Fruit fly (Drosophila melanogaster): ENCODE data around the gene grn.

grn gene

DNA sequence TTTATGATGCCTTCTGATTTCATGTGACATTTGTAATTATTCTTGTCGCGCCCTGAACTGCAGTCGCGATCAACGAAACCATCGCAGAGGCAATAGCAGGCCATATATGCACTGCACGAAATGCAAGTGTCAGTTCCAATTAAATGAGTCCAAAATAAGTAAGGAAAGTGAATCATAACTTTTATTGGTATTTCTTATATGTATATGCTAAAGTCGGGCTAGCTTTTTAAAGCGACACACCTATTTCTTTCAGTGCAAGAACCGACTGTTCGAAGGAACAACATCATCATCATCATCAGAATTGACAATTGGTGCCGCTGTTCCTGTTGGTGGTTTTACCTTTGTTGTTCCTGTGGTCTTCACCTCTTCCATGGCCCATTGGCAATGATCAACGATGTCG is 15.9 kb upstream of the grn start (continued):
- peak in 1 of 2 experiments; percentile 41 for TF ChIP-seq bsh (GFP tag; optimal IDR thresholded peaks at IDR 0.05)
- TF ChIP-seq Sin3A (optimal IDR thresholded peaks at IDR 0.05), result no peak
- peak; percentile 64; the same call in 1 of the 2 replicates for TF ChIP-seq ara (GFP tag; IDR thresholded peaks at IDR 0.05)
- TF ChIP-seq Optix (GFP tag; IDR thresholded peaks at IDR 0.05), result no peak
- no peak for TF ChIP-seq Kr (GFP tag; optimal IDR thresholded peaks at IDR 0.05)
- TF ChIP-seq CG1024 (GFP tag; IDR thresholded peaks at IDR 0.05), result 0 out of 2 replicates have a peak, but pooled peaks have one; percentile 39
- TF ChIP-seq org-1 (GFP tag; optimal IDR thresholded peaks at IDR 0.05), result no peak
- peak; percentile 59 for TF ChIP-seq CG17328 (GFP tag; IDR thresholded peaks at IDR 0.05)
- 0 out of 2 replicates have a peak, but pooled peaks have one; percentile 20 for TF ChIP-seq Drgx (GFP tag; IDR thresholded peaks at IDR 0.05)
- peak; percentile 56 for TF ChIP-seq CG10979 (tag; optimal IDR thresholded peaks at IDR 0.05)
- peak; percentile 24 for TF ChIP-seq CG13775 (GFP tag; optimal IDR thresholded peaks at IDR 0.05)
- TF ChIP-seq CG4404 (GFP tag; IDR thresholded peaks at IDR 0.05), result peak; percentile 79
- TF ChIP-seq Xbp1 (GFP tag; optimal IDR thresholded peaks at IDR 0.05), result peak; percentile 29
- TF ChIP-seq Hsf (GFP tag; optimal IDR thresholded peaks at IDR 0.05), result peak; percentile 37
- no peak for TF ChIP-seq CG3281 (GFP tag; optimal IDR thresholded peaks at IDR 0.05)
- TF ChIP-seq bcd (GFP tag; optimal IDR thresholded peaks at IDR 0.05), result no peak
- peak; percentile 71 for TF ChIP-seq CG1603 (tag; optimal IDR thresholded peaks at IDR 0.05)
- TF ChIP-seq lola (GFP tag; optimal IDR thresholded peaks at IDR 0.05), result peak in 1 of 3 experiments; percentile 62
- no peak for TF ChIP-seq schlank (tag; optimal IDR thresholded peaks at IDR 0.05)
- TF ChIP-seq CG10274 (GFP tag; optimal IDR thresholded peaks at IDR 0.05), result no peak
- TF ChIP-seq Xrp1 (GFP tag; IDR thresholded peaks at IDR 0.05), result 0 out of 2 replicates have a peak, but pooled peaks have one; percentile 12
- peak; percentile 31 for TF ChIP-seq nmo (GFP tag; optimal IDR thresholded peaks at IDR 0.05)
- no peak for TF ChIP-seq Awh (GFP tag; IDR thresholded peaks at IDR 0.05)
- peak; percentile 39 for TF ChIP-seq phol (tag; optimal IDR thresholded peaks at IDR 0.05)
- no peak for TF ChIP-seq Fer2 (tag; optimal IDR thresholded peaks at IDR 0.05)
- TF ChIP-seq HLHmδ (GFP tag; optimal IDR thresholded peaks at IDR 0.05), result no peak
- peak; percentile 41 for TF ChIP-seq CG16815 (GFP tag; optimal IDR thresholded peaks at IDR 0.05)
- peak; percentile 31 for TF ChIP-seq ac (GFP tag; optimal IDR thresholded peaks at IDR 0.05)
- TF ChIP-seq gsb (GFP tag; IDR thresholded peaks at IDR 0.05), result no peak
- peak; percentile 19 for TF ChIP-seq CG10267 (tag; optimal IDR thresholded peaks at IDR 0.05)
- peak; percentile 88 for TF ChIP-seq sens (GFP tag)
- peak; percentile 7 for TF ChIP-seq pum (GFP tag; optimal IDR thresholded peaks at IDR 0.05)
- peak; percentile 56 for TF ChIP-seq CG18262 (tag; optimal IDR thresholded peaks at IDR 0.05)
- peak; percentile 51 for TF ChIP-seq CG12391 (tag; optimal IDR thresholded peaks at IDR 0.05)
- no peak for TF ChIP-seq Lpt (GFP tag; optimal IDR thresholded peaks at IDR 0.05)
- TF ChIP-seq CG5180 (GFP tag; optimal IDR thresholded peaks at IDR 0.05), result no peak
- TF ChIP-seq Hey (tag; optimal IDR thresholded peaks at IDR 0.05), result no peak
- peak; percentile 57; the same call in 1 of the 2 replicates for TF ChIP-seq CG8765 (GFP tag; IDR thresholded peaks at IDR 0.05)
- peak; percentile 37 for TF ChIP-seq trem (tag; optimal IDR thresholded peaks at IDR 0.05)
- TF ChIP-seq CG6765 (GFP tag; optimal IDR thresholded peaks at IDR 0.05), result no peak
- peak; percentile 18 for TF ChIP-seq az2 (GFP tag; optimal IDR thresholded peaks at IDR 0.05)
- TF ChIP-seq pan (optimal IDR thresholded peaks at IDR 0.05), result no peak
- TF ChIP-seq pan (GFP tag; optimal IDR thresholded peaks at IDR 0.05 in 1 of 2, IDR thresholded peaks at IDR 0.05 in 1 of 2), result peak in 1 of 2 experiments; percentile 14
- peak in 1 of 2 experiments; percentile 22 for TF ChIP-seq Pdp1 (GFP tag; optimal IDR thresholded peaks at IDR 0.05)
- peak; percentile 67; the same call in 1 of the 3 replicates for TF ChIP-seq ci (GFP tag; IDR thresholded peaks at IDR 0.05)
- no peak for TF ChIP-seq en (GFP tag; optimal IDR thresholded peaks at IDR 0.05)
- no peak for TF ChIP-seq maf-S (GFP tag; optimal IDR thresholded peaks at IDR 0.05)
- TF ChIP-seq prd (optimal IDR thresholded peaks at IDR 0.05), result no peak
- peak; percentile 68 for TF ChIP-seq prd (GFP tag; IDR thresholded peaks at IDR 0.05)
- no peak for TF ChIP-seq shn (GFP tag; optimal IDR thresholded peaks at IDR 0.05)
- no peak for TF ChIP-seq sqz (GFP tag; optimal IDR thresholded peaks at IDR 0.05)
- TF ChIP-seq CG1792 (GFP tag; optimal IDR thresholded peaks at IDR 0.05), result no peak

Measured in whole organism, embryonic.